Fruit fly (Drosophila melanogaster): ENCODE measurements around the gene Eh.
"Not testable (repeated sequence)": the region's sequence is repeated elsewhere in the genome, so short reads cannot be mapped to it uniquely, and the experiment has no call there.

Eh gene

DNA sequence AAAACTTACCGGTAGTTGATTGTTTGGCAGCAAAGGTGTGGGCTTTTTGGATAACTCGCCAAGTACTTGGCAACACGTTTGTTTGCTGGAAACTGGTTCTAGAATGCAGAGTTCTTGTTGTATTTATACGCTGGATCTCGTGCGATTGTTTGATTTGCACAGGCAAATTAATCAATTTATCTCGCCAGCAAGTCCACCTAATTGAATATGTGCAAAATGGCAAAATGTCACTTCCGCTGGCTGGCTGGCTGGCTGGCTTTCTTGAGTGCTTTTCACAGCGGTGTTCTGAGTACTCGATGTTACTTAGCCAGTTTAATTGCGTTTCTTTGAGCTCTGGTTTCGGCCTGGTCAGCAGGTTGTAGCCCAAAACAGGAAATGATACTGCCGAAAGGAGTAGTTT is at the start of gene Eh:
Gene Eh, minus strand, starts transcription at position 101 of the 400 bp plus-strand sequence.
- TF ChIP-seq CG4496 (GFP tag; IDR thresholded peaks at IDR 0.05) (no peak), CG32121 (GFP tag; IDR thresholded peaks at IDR 0.05) (no peak), Snoo (tag; optimal IDR thresholded peaks at IDR 0.05) (no peak), CG12605 (GFP tag; IDR thresholded peaks at IDR 0.05) (no peak), D1 (tag; optimal IDR thresholded peaks at IDR 0.05) (no peak), Pif1B (GFP tag; optimal IDR thresholded peaks at IDR 0.05) (no peak), CG8301 (tag; optimal IDR thresholded peaks at IDR 0.05) (no peak), CG17806 (tag; optimal IDR thresholded peaks at IDR 0.05) (no peak), Ets98B (GFP tag; IDR thresholded peaks at IDR 0.05) (no peak), CG8159 (tag; optimal IDR thresholded peaks at IDR 0.05) (no peak), gl (tag; optimal IDR thresholded peaks at IDR 0.05) (no peak), rn (GFP tag; IDR thresholded peaks at IDR 0.05) (no peak), CG9948 (tag; optimal IDR thresholded peaks at IDR 0.05) (no peak), CG15710 (tag; optimal IDR thresholded peaks at IDR 0.05) (no peak), fd96Ca (GFP tag; IDR thresholded peaks at IDR 0.05) (no peak), EcR (GFP tag; optimal IDR thresholded peaks at IDR 0.05) (no peak), CG10348 (GFP tag; IDR thresholded peaks at IDR 0.05) (no peak), Pif1A (GFP tag; optimal IDR thresholded peaks at IDR 0.05) (no peak)

DNA sequence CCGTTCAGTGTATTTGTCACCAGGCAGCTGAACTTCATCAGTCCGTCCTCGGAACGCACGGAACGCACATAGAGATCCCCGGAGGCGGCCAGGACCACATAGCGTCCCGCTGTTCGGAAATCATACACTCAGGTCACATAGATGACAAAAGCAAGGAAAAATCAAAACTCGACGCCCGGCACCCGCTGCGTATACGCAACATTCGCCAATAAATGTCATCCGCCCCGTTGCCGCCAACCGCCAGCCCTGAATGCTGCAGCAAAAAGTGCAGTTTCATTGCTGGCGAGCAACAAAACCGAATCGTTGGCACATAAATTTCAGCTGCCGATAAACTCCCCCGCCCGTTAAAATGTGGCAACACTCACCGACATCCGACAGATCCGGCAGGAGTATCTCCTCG is 43.4 kb upstream of the Eh start:
- no peak for TF ChIP-seq gl (tag; optimal IDR thresholded peaks at IDR 0.05)
- no peak for TF ChIP-seq CG17806 (tag; optimal IDR thresholded peaks at IDR 0.05)
- no peak for TF ChIP-seq CG34367 (tag; optimal IDR thresholded peaks at IDR 0.05)
- no peak for TF ChIP-seq CG9948 (tag; optimal IDR thresholded peaks at IDR 0.05)
- no peak for TF ChIP-seq CG12605 (GFP tag; IDR thresholded peaks at IDR 0.05)
- no peak for TF ChIP-seq CG32121 (GFP tag; IDR thresholded peaks at IDR 0.05)

DNA sequence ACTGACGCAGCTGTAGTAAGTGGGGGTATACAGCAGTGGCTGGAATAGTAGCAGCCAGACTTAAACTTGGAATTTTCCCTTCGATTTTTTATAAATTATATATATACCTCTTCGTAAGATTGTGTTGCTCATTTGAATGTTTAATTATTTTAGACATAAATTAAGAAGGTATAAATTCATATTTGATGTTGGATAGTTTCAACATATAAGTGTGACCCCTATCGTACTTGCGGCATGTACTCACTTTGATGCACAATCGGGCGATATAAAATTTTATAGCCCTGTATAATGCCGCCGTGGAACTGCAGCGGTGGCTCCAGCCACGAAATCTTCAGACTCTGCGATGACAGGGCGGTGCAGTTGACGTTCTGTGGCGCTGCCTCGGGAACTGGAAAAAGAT is 32.6 kb upstream of the Eh start:
- TF ChIP-seq Pif1A (GFP tag; optimal IDR thresholded peaks at IDR 0.05) (no peak), CG8159 (tag; optimal IDR thresholded peaks at IDR 0.05) (peak; percentile 26), CG32121 (GFP tag; IDR thresholded peaks at IDR 0.05) (no peak), D1 (tag; optimal IDR thresholded peaks at IDR 0.05) (no peak), CG15710 (tag; optimal IDR thresholded peaks at IDR 0.05) (peak; percentile 36), CG4496 (GFP tag; IDR thresholded peaks at IDR 0.05) (no peak), fd96Ca (GFP tag; IDR thresholded peaks at IDR 0.05) (no peak), CG14655 (GFP tag; optimal IDR thresholded peaks at IDR 0.05) (peak; percentile 32), CG12605 (GFP tag; IDR thresholded peaks at IDR 0.05) (no peak), CG34367 (tag; optimal IDR thresholded peaks at IDR 0.05) (no peak), Snoo (tag; optimal IDR thresholded peaks at IDR 0.05) (no peak), CG13204 (GFP tag; optimal IDR thresholded peaks at IDR 0.05) (no peak), EcR (GFP tag; optimal IDR thresholded peaks at IDR 0.05) (no peak), Pif1B (GFP tag; optimal IDR thresholded peaks at IDR 0.05) (no peak), CG10348 (GFP tag; IDR thresholded peaks at IDR 0.05) (no peak), CG9948 (tag; optimal IDR thresholded peaks at IDR 0.05) (peak; percentile 20), rn (GFP tag; IDR thresholded peaks at IDR 0.05) (no peak), CG8301 (tag; optimal IDR thresholded peaks at IDR 0.05) (no peak), Ets98B (GFP tag; IDR thresholded peaks at IDR 0.05) (0 out of 2 replicates have a peak, but pooled peaks have one; percentile 13), CG17806 (tag; optimal IDR thresholded peaks at IDR 0.05) (no peak), gl (tag; optimal IDR thresholded peaks at IDR 0.05) (no peak)

DNA sequence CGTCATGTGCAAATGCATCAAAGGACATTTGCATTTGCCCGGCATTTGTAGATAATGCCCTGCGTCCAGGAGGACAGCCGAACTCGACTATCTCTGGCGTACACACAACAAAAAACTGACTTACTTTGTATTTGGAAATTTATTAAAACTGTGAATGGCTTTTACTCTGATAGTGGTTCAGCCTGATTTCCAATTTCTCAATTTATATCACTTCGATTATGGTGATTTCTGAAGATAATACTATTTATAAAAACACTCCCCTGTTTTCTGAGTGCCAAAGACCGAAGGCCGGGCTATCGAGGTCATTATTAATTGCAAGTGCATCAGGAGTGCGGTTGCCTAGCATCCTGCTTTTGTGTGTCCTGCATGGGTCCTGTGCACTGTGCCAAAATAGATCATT is 22.3 kb upstream of the Eh start:
- TF ChIP-seq CG14655 (GFP tag; optimal IDR thresholded peaks at IDR 0.05) (no peak), Snoo (tag; optimal IDR thresholded peaks at IDR 0.05) (no peak), D1 (tag; optimal IDR thresholded peaks at IDR 0.05) (no peak), CG9948 (tag; optimal IDR thresholded peaks at IDR 0.05) (no peak), Ets98B (GFP tag; IDR thresholded peaks at IDR 0.05) (no peak), CG8301 (tag; optimal IDR thresholded peaks at IDR 0.05) (no peak), EcR (GFP tag; optimal IDR thresholded peaks at IDR 0.05) (no peak), CG8159 (tag; optimal IDR thresholded peaks at IDR 0.05) (peak; percentile 4), CG4496 (GFP tag; IDR thresholded peaks at IDR 0.05) (no peak), CG32121 (GFP tag; IDR thresholded peaks at IDR 0.05) (no peak), CG15710 (tag; optimal IDR thresholded peaks at IDR 0.05) (peak; percentile 6), fd96Ca (GFP tag; IDR thresholded peaks at IDR 0.05) (no peak)

DNA sequence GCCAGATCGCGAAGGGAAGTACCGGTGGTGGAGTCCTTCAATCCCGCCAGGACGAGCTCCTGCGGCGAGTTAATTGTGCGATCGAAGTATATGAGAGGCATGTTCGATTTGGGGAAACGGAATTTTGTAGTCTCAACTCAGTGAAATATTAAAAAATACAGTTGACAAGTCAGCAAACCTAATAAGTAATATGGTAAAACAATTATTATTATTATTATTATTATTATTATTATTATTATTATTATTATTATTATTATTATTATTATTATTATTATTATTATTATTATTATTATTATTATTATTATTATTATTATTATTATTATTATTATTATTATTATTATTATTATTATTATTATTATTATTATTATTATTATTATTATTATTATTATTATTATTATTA is 8.0 kb upstream of the Eh start, which contains the start of gene CG14330:
Gene CG14330, minus strand, starts transcription at position 101 of the 400 bp plus-strand sequence.
- not testable (repeated sequence) for TF ChIP-seq CG17806 (tag; optimal IDR thresholded peaks at IDR 0.05); CG34367 (tag; optimal IDR thresholded peaks at IDR 0.05); Pif1B (GFP tag; optimal IDR thresholded peaks at IDR 0.05)

DNA sequence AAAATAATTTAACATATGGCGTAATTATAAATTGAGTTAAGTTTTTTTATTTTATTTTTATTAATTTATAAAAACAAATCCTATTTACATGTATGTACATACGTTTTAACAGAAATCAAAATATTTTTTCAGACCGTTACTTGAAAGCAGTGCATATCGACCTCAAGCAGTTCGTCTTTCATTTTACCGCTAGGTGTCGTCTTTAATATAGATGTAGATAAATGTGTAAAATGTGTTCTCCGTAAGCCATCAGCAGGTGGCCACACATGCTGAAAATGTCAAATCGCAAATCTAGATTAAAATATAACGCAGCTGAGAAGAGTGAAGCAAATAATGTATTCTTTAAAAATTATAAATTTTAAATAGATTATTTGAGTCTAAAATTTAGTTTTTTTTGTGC is 744 bp upstream of the Eh start:
- TF ChIP-seq CG8159 (tag; optimal IDR thresholded peaks at IDR 0.05) (no peak), CG34367 (tag; optimal IDR thresholded peaks at IDR 0.05) (no peak), D1 (tag; optimal IDR thresholded peaks at IDR 0.05) (peak; percentile 86), CG10348 (GFP tag; IDR thresholded peaks at IDR 0.05) (no peak), EcR (GFP tag; optimal IDR thresholded peaks at IDR 0.05) (no peak), Ets98B (GFP tag; IDR thresholded peaks at IDR 0.05) (no peak)

DNA sequence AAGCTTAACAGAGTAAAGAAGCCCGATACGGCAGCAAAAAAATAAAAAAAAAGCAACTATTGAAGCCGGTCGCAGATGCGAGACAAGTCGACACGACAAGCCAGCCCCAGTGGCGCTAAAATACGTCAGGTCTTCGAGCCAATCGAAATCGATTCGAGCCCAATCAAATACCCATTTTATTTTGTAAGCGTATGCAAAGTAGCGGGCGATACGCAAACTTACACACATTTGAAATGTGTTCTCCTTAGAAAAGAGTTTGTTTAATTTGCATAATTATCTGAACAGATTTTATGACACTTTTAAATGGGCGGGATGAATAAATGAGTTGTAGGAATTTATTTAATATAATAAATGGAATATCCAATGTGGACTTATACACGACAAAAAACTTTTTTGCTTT is 1.0 kb downstream of the Eh start:
- TF ChIP-seq CG8159 (tag; optimal IDR thresholded peaks at IDR 0.05) = no peak
- no peak for TF ChIP-seq CG4496 (GFP tag; IDR thresholded peaks at IDR 0.05)
- TF ChIP-seq EcR (GFP tag; optimal IDR thresholded peaks at IDR 0.05) = no peak
- no peak for TF ChIP-seq Snoo (tag; optimal IDR thresholded peaks at IDR 0.05)
- TF ChIP-seq D1 (tag; optimal IDR thresholded peaks at IDR 0.05) = no peak
- TF ChIP-seq fd96Ca (GFP tag; IDR thresholded peaks at IDR 0.05) = no peak
- no peak for TF ChIP-seq CG8301 (tag; optimal IDR thresholded peaks at IDR 0.05)
- TF ChIP-seq CG10348 (GFP tag; IDR thresholded peaks at IDR 0.05) = no peak
- no peak for TF ChIP-seq CG9948 (tag; optimal IDR thresholded peaks at IDR 0.05)
- no peak for TF ChIP-seq Pif1B (GFP tag; optimal IDR thresholded peaks at IDR 0.05)
- no peak for TF ChIP-seq Ets98B (GFP tag; IDR thresholded peaks at IDR 0.05)
- no peak for TF ChIP-seq Pif1A (GFP tag; optimal IDR thresholded peaks at IDR 0.05)
- TF ChIP-seq CG34367 (tag; optimal IDR thresholded peaks at IDR 0.05) = no peak
- no peak for TF ChIP-seq CG15710 (tag; optimal IDR thresholded peaks at IDR 0.05)
- no peak for TF ChIP-seq gl (tag; optimal IDR thresholded peaks at IDR 0.05)
- no peak for TF ChIP-seq CG12605 (GFP tag; IDR thresholded peaks at IDR 0.05)
